Fruit fly (Drosophila melanogaster) whole organism, embryonic: ENCODE results near the gene fan.

ENCODE experiments used
- Awh ChIP-seq: fragments of 200-800 bp; sonication (Bioruptor generic); IDR thresholded peaks from 2 replicates; pipeline ENCODE4, ENCODE4 v1.3.6; 2022; ENCODE audit warnings: missing biosample characterization, missing genetic modification characterization
- C15 ChIP-seq: fragments of 200-800 bp; sonication (Bioruptor generic); IDR thresholded peaks from 3 replicates; pipeline ENCODE4 v1.3.6; 2022; ENCODE audit warnings: missing biosample characterization, missing genetic modification characterization
- CG10431 ChIP-seq: fragments of 200-800 bp; sonication (Bioruptor generic); optimal IDR thresholded peaks from 3 replicates; lab custom pipeline; 2018; ENCODE audit warnings: missing biosample characterization, mild to moderate bottlenecking, missing genetic modification characterization
- CG10959 ChIP-seq: fragments of 200-800 bp; sonication (Bioruptor generic); IDR thresholded peaks from 2 replicates; pipeline ENCODE4 v1.3.6; 2022; ENCODE audit warnings: missing biosample characterization, missing genetic modification characterization
- CG13287 ChIP-seq: fragments of 200-800 bp; sonication (Bioruptor generic); IDR thresholded peaks from 2 replicates; pipeline ENCODE4 v1.3.6; 2022; ENCODE audit warnings: missing biosample characterization, missing genetic modification characterization; ENCODE audit not compliant: partially characterized antibody
- CG13775 ChIP-seq: fragments of 200-800 bp; sonication (Bioruptor generic); optimal IDR thresholded peaks from 3 replicates; lab custom pipeline; 2017; ENCODE audit warnings: missing biosample characterization, mild to moderate bottlenecking, missing genetic modification characterization
- CG15601 ChIP-seq: fragments of 200-800 bp; sonication (Bioruptor generic); optimal IDR thresholded peaks from 3 replicates; lab custom pipeline; 2019; ENCODE audit warnings: missing biosample characterization, mild to moderate bottlenecking, missing genetic modification characterization, moderate library complexity
- CG16813 ChIP-seq: fragments of 200-800 bp; sonication (Bioruptor generic); IDR thresholded peaks from 3 replicates; pipeline ENCODE4 v1.3.6; 2022; ENCODE audit warnings: missing biosample characterization, missing genetic modification characterization; ENCODE audit not compliant: partially characterized antibody
- CG17912 ChIP-seq: fragments of 200-800 bp; sonication (Bioruptor generic); optimal IDR thresholded peaks from 2 replicates; lab custom pipeline; 2018; ENCODE audit warnings: missing biosample characterization, mild to moderate bottlenecking, missing genetic modification characterization
- CG1832 ChIP-seq: fragments of 200-800 bp; sonication (Bioruptor generic); optimal IDR thresholded peaks from 2 replicates; lab custom pipeline; 2017; ENCODE audit warnings: missing biosample characterization, mild to moderate bottlenecking, missing genetic modification characterization, inconsistent platforms
- CG3281 ChIP-seq: fragments of 200-800 bp; sonication (Bioruptor generic); optimal IDR thresholded peaks from 3 replicates; lab custom pipeline; 2017; ENCODE audit warnings: missing biosample characterization, mild to moderate bottlenecking, missing genetic modification characterization
- CG4328 ChIP-seq: fragments of 200-800 bp; sonication (Bioruptor generic); optimal IDR thresholded peaks from 3 replicates; lab custom pipeline; 2017; ENCODE audit warnings: missing biosample characterization, missing genetic modification reagents, missing genetic modification characterization
- CG7271 ChIP-seq: fragments of 200-800 bp; sonication (Bioruptor generic); optimal IDR thresholded peaks from 2 replicates; lab custom pipeline; 2018; ENCODE audit warnings: missing biosample characterization, mild to moderate bottlenecking, missing genetic modification characterization, moderate library complexity
- CG7839 ChIP-seq: fragments of 200-800 bp; sonication (Bioruptor generic); optimal IDR thresholded peaks from 3 replicates; lab custom pipeline; 2018; ENCODE audit warnings: missing biosample characterization, mild to moderate bottlenecking, missing genetic modification characterization, moderate library complexity
- CG9609 ChIP-seq: fragments of 200-800 bp; sonication (Bioruptor generic); optimal IDR thresholded peaks from 3 replicates; lab custom pipeline; 2016; ENCODE audit warnings: missing biosample characterization, missing genetic modification characterization
- Dad ChIP-seq: fragments of 200-800 bp; sonication (Bioruptor generic); optimal IDR thresholded peaks from 3 replicates; lab custom pipeline; 2016; ENCODE audit warnings: missing biosample characterization, missing genetic modification characterization
- Dfd ChIP-seq, 2 experiments: fragments of >200 bp; optimal IDR thresholded peaks; 2 replicates each; lab custom pipeline; 2017; ENCODE audit warnings: missing biosample characterization in 2 of 2, missing genetic modification characterization in 2 of 2
- Fer1 ChIP-seq: fragments of 200-800 bp; sonication (Bioruptor generic); optimal IDR thresholded peaks from 2 replicates; lab custom pipeline; 2017; ENCODE audit warnings: missing biosample characterization, mild to moderate bottlenecking, missing genetic modification characterization
- GATAe ChIP-seq: fragments of 200-800 bp; sonication (Bioruptor generic); conservative IDR thresholded peaks from 2 replicates; pipeline ENCODE4 v1.3.6; 2022; ENCODE audit warnings: missing biosample characterization, missing genetic modification characterization
- HLH3B ChIP-seq: fragments of 200-800 bp; sonication (Bioruptor generic); IDR thresholded peaks from 2 replicates; pipeline ENCODE4 v1.3.6; 2022; ENCODE audit warnings: missing biosample characterization, missing genetic modification characterization
- Hand ChIP-seq: fragments of 200-800 bp; sonication (Bioruptor generic); optimal IDR thresholded peaks from 2 replicates; lab custom pipeline; 2017; ENCODE audit warnings: mild to moderate bottlenecking, missing biosample characterization, missing genetic modification reagents, missing genetic modification characterization
- NK7.1 ChIP-seq: fragments of 200-800 bp; sonication (Bioruptor generic); optimal IDR thresholded peaks from 3 replicates; lab custom pipeline; 2016; ENCODE audit warnings: missing biosample characterization, missing genetic modification characterization
- Nf-YC ChIP-seq: fragments of 200-800 bp; optimal IDR thresholded peaks from 3 replicates; lab custom pipeline; 2019; ENCODE audit warnings: missing biosample characterization, mild to moderate bottlenecking, missing genetic modification characterization, moderate library complexity
- Sox102F ChIP-seq: fragments of 200-800 bp; sonication (Bioruptor generic); optimal IDR thresholded peaks from 2 replicates; lab custom pipeline; 2018; ENCODE audit warnings: missing biosample characterization, mild to moderate bottlenecking, missing genetic modification characterization, moderate library complexity
- Sry-β ChIP-seq: fragments of 200-800 bp; sonication (Bioruptor generic); optimal IDR thresholded peaks from 2 replicates; lab custom pipeline; 2018; ENCODE audit warnings: missing biosample characterization, mild to moderate bottlenecking, missing genetic modification characterization, moderate library complexity
- YL-1 ChIP-seq: fragments of 200-800 bp; sonication (Bioruptor generic); optimal IDR thresholded peaks from 3 replicates; lab custom pipeline; 2017; ENCODE audit warnings: missing biosample characterization, mild to moderate bottlenecking, missing genetic modification characterization
- ara ChIP-seq: fragments of 200-800 bp; sonication (Bioruptor generic); IDR thresholded peaks from 2 replicates; pipeline ENCODE4 v1.3.6; 2022; ENCODE audit warnings: missing biosample characterization, missing genetic modification characterization
- cg ChIP-seq: fragments of 200-800 bp; sonication (Bioruptor generic); optimal IDR thresholded peaks from 3 replicates; lab custom pipeline; 2019; ENCODE audit warnings: missing biosample characterization, mild to moderate bottlenecking, missing genetic modification characterization, moderate library complexity
- crol ChIP-seq: fragments of 200-800 bp; sonication (Bioruptor generic); IDR thresholded peaks from 2 replicates; pipeline ENCODE4 v1.3.6; 2022; ENCODE audit warnings: missing biosample characterization, missing genetic modification characterization
- dan ChIP-seq: fragments of 200-800 bp; sonication (Bioruptor generic); IDR thresholded peaks from 2 replicates; pipeline ENCODE4 v1.3.6; 2022; ENCODE audit warnings: missing biosample characterization, missing genetic modification characterization
- dm ChIP-seq: fragments of 200-800 bp; sonication (Bioruptor generic); optimal IDR thresholded peaks from 3 replicates; lab custom pipeline; 2016; ENCODE audit warnings: missing biosample characterization, missing genetic modification characterization
- dmrt11E ChIP-seq: fragments of 200-800 bp; sonication (Bioruptor generic); optimal IDR thresholded peaks from 3 replicates; lab custom pipeline; 2018; ENCODE audit warnings: missing biosample characterization, mild to moderate bottlenecking, missing genetic modification characterization, moderate library complexity
- dmrt99B ChIP-seq: fragments of 200-800 bp; sonication (Bioruptor generic); optimal IDR thresholded peaks from 2 replicates; lab custom pipeline; 2018; ENCODE audit warnings: missing biosample characterization, mild to moderate bottlenecking, missing genetic modification characterization, moderate library complexity
- dpn ChIP-seq, 2 experiments: fragments of 200-800 bp; sonication (Bioruptor generic); optimal IDR thresholded peaks; 3 replicates each; lab custom pipeline; 2016; ENCODE audit warnings: missing biosample characterization in 2 of 2, missing genetic modification characterization in 2 of 2
- fru ChIP-seq: fragments of >200 bp; optimal IDR thresholded peaks from 2 replicates; lab custom pipeline; 2017
- gro ChIP-seq: fragments of 200-800 bp; sonication (Bioruptor generic); optimal IDR thresholded peaks from 2 replicates; lab custom pipeline; 2016; ENCODE audit warnings: missing biosample characterization, missing genetic modification characterization
- gsb-n ChIP-seq: fragments of 200-800 bp; sonication (Bioruptor generic); optimal IDR thresholded peaks from 3 replicates; lab custom pipeline; 2018; ENCODE audit warnings: missing biosample characterization, mild to moderate bottlenecking, missing genetic modification characterization
- hbn ChIP-seq: fragments of 200-800 bp; sonication (Bioruptor generic); IDR thresholded peaks from 2 replicates; pipeline ENCODE4 v1.3.6; 2022; ENCODE audit warnings: missing biosample characterization, missing genetic modification characterization; ENCODE audit not compliant: partially characterized antibody
- hth ChIP-seq: fragments of >200 bp; optimal IDR thresholded peaks from 2 replicates; lab custom pipeline; 2017; ENCODE audit warnings: inconsistent platforms
- ken ChIP-seq: fragments of 200-800 bp; sonication (Bioruptor generic); IDR thresholded peaks from 3 replicates; pipeline ENCODE4 v1.3.6; 2022; ENCODE audit warnings: missing biosample characterization, missing genetic modification characterization
- lbe ChIP-seq: fragments of 200-800 bp; sonication (Bioruptor generic); optimal IDR thresholded peaks from 2 replicates; lab custom pipeline; 2016; ENCODE audit warnings: missing biosample characterization, mild to moderate bottlenecking, missing genetic modification characterization
- p53 ChIP-seq: fragments of 200-800 bp; sonication (Bioruptor generic); optimal IDR thresholded peaks from 2 replicates; lab custom pipeline; 2016; ENCODE audit warnings: missing biosample characterization, missing genetic modification characterization
- pfk ChIP-seq: fragments of 200-800 bp; sonication (Bioruptor generic); optimal IDR thresholded peaks from 2 replicates; lab custom pipeline; 2018; ENCODE audit warnings: missing biosample characterization, mild to moderate bottlenecking, missing genetic modification characterization, moderate library complexity
- pho ChIP-seq: fragments of 200-800 bp; sonication (Bioruptor generic); optimal IDR thresholded peaks from 2 replicates; lab custom pipeline; 2016; ENCODE audit warnings: missing biosample characterization, missing genetic modification characterization
- psq ChIP-seq: fragments of 200-800 bp; sonication (Bioruptor generic); optimal IDR thresholded peaks from 2 replicates; lab custom pipeline; 2017; ENCODE audit warnings: missing biosample characterization, missing genetic modification characterization
- pzg ChIP-seq: fragments of 200-800 bp; sonication (Bioruptor generic); optimal IDR thresholded peaks from 3 replicates; lab custom pipeline; 2018; ENCODE audit warnings: missing biosample characterization, mild to moderate bottlenecking, missing genetic modification characterization, moderate library complexity
- salm ChIP-seq: fragments of 200-800 bp; sonication (Bioruptor generic); optimal IDR thresholded peaks from 2 replicates; lab custom pipeline; 2018; ENCODE audit warnings: missing biosample characterization, mild to moderate bottlenecking, missing genetic modification characterization
- scrt ChIP-seq: fragments of 200-800 bp; sonication (Bioruptor generic); optimal IDR thresholded peaks from 2 replicates; lab custom pipeline; 2018; ENCODE audit warnings: missing biosample characterization, mild to moderate bottlenecking, missing genetic modification characterization, moderate library complexity
- seq ChIP-seq: fragments of 200-800 bp; sonication (Bioruptor generic); IDR thresholded peaks from 2 replicates; pipeline ENCODE4 v1.3.6; 2022; ENCODE audit warnings: missing biosample characterization, missing genetic modification characterization
- slou ChIP-seq: fragments of 200-800 bp; sonication (Bioruptor generic); optimal IDR thresholded peaks from 3 replicates; lab custom pipeline; 2016; ENCODE audit warnings: missing biosample characterization, missing genetic modification characterization
- sqz ChIP-seq: fragments of 200-800 bp; sonication (Bioruptor generic); optimal IDR thresholded peaks from 3 replicates; lab custom pipeline; 2018; ENCODE audit warnings: missing biosample characterization, mild to moderate bottlenecking, missing genetic modification characterization
- ssp ChIP-seq: fragments of 200-800 bp; sonication (Bioruptor generic); IDR thresholded peaks from 2 replicates; pipeline ENCODE4 v1.3.6; 2022; ENCODE audit warnings: missing biosample characterization, missing genetic modification characterization

The fan gene

DNA sequence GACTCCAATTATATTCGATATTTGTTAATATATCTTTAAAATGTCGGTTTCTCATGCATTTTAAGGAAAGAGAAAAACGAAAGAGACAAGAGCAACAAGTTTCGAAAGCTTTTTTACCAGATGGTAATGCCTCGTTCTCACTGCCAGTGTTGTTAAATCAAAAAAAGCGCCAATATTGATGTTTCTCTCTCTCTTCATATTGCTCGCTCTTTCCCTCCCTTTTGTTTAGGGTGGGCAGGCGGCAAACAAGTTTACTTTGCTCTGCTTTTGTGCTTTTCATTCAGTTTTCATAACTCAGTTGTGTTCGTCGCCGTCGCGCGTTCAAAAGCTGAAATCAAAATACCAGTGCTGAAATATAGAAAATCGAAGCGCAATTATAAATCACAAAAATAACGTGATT lies 27.1 kb upstream of the fan start (continued):
- TF ChIP-seq ara (GFP tag; lab: Robert Waterston, UW): no peak
- TF ChIP-seq salm (tag; lab: Kevin White, UChicago): peak; percentile 20
- TF ChIP-seq pho (GFP tag; lab: Kevin White, UChicago): peak; percentile 39
- TF ChIP-seq hth (lab: Kevin White, UChicago): no peak
- peak; percentile 66 for TF ChIP-seq gro
- TF ChIP-seq slou (GFP tag; lab: Kevin White, UChicago): no peak
- TF ChIP-seq dm (GFP tag; lab: Kevin White, UChicago): no peak
- no peak for TF ChIP-seq dmrt11E (tag; lab: Kevin White, UChicago)
- TF ChIP-seq YL-1: peak; percentile 51
- TF ChIP-seq dan (GFP tag; lab: Robert Waterston, UW): no peak
- TF ChIP-seq scrt (GFP tag; lab: Kevin White, UChicago): peak; percentile 98
- no peak for TF ChIP-seq Sox102F
- TF ChIP-seq CG9609 (GFP tag; lab: Kevin White, UChicago): no peak
- TF ChIP-seq p53 (GFP tag; lab: Kevin White, UChicago): no peak
- TF ChIP-seq Sry-β (GFP tag; lab: Kevin White, UChicago): no peak
- TF ChIP-seq CG3281 (GFP tag; lab: Kevin White, UChicago): peak; percentile 37
- TF ChIP-seq sqz (GFP tag; lab: Kevin White, UChicago): peak; percentile 56
- no peak for TF ChIP-seq CG1832 (GFP tag; lab: Kevin White, UChicago)
- no peak for TF ChIP-seq Awh
- TF ChIP-seq pfk (GFP tag; lab: Kevin White, UChicago): peak; percentile 53
- no peak for TF ChIP-seq fru
- TF ChIP-seq CG7271 (tag; lab: Kevin White, UChicago): no peak
- no peak for TF ChIP-seq crol (GFP tag; lab: Robert Waterston, UW)
- no peak for TF ChIP-seq CG13775 (GFP tag; lab: Kevin White, UChicago)
- peak; percentile 21 for TF ChIP-seq CG17912 (GFP tag; lab: Kevin White, UChicago)
- TF ChIP-seq cg (GFP tag; lab: Kevin White, UChicago): no peak
- TF ChIP-seq CG7839 (tag; lab: Kevin White, UChicago): peak; percentile 31
- peak; percentile 36; the same call in 1 of the 2 replicates for TF ChIP-seq seq (GFP tag; lab: Robert Waterston, UW)
- TF ChIP-seq CG13287 (GFP tag; lab: Robert Waterston, UW): peak; percentile 72
- no peak for TF ChIP-seq C15
- TF ChIP-seq CG4328 (GFP tag; lab: Kevin White, UChicago): peak; percentile 19
- TF ChIP-seq CG16813 (GFP tag; lab: Robert Waterston, UW): no peak
- no peak for TF ChIP-seq ssp (GFP tag; lab: Robert Waterston, UW)
- TF ChIP-seq psq (GFP tag; lab: Kevin White, UChicago): no peak
- peak; percentile 81 for TF ChIP-seq Fer1
- no peak; the same call in 1 of the 2 replicates for TF ChIP-seq HLH3B (GFP tag; lab: Robert Waterston, UW)
- peak; percentile 40 for TF ChIP-seq dmrt99B (tag; lab: Kevin White, UChicago)
- no peak for TF ChIP-seq Dfd (GFP tag; optimal IDR thresholded peaks at IDR 0.05; lab: Kevin White, UChicago)
- TF ChIP-seq Dad (GFP tag; lab: Kevin White, UChicago): peak; percentile 50
- peak; percentile 32 for TF ChIP-seq pzg
- peak; percentile 10 for TF ChIP-seq CG15601
- TF ChIP-seq dpn (GFP tag; optimal IDR thresholded peaks at IDR 0.05; lab: Kevin White, UChicago): peak; percentile 13 to 42
- TF ChIP-seq Nf-YC (tag; lab: Kevin White, UChicago): peak; percentile 44
- no peak for TF ChIP-seq ken (GFP tag; lab: Robert Waterston, UW)
- TF ChIP-seq gsb-n (tag; lab: Kevin White, UChicago): no peak
- peak; percentile 92 for TF ChIP-seq lbe (GFP tag; lab: Kevin White, UChicago)
- peak; percentile 24 for TF ChIP-seq CG10431
- peak; percentile 68 for TF ChIP-seq Hand (GFP tag; lab: Kevin White, UChicago)
- TF ChIP-seq GATAe (GFP tag; lab: Robert Waterston, UW): no peak
- no peak for TF ChIP-seq NK7.1 (GFP tag; lab: Kevin White, UChicago)
- no peak for TF ChIP-seq CG10959 (GFP tag; lab: Robert Waterston, UW)
- TF ChIP-seq hbn (GFP tag; lab: Robert Waterston, UW): no peak
